Worm (Caenorhabditis elegans) whole organism, midembryonic: Measurements from ENCODE around the gene sos-1.

Experiments
- T22C8.4 ChIP-seq: fragments of 200-800 bp; sonication (Bioruptor generic); IDR thresholded peaks from 2 replicates; pipeline ENCODE4 v1.3.6; 2022; ENCODE audit warnings: missing genetic modification characterization, missing compliant biosample characterization
- cog-1 ChIP-seq: sonication (generic microtip); optimal IDR thresholded peaks from 2 replicates; lab custom pipeline; 2016; ENCODE audit warnings: missing genetic modification characterization, missing compliant biosample characterization
- flt-1 ChIP-seq: fragments of 200-800 bp; sonication (Bioruptor generic); IDR thresholded peaks from 2 replicates; pipeline ENCODE4 v1.3.6; 2022; ENCODE audit warnings: missing genetic modification characterization, missing compliant biosample characterization
- ref-1 ChIP-seq: fragments of 200-800 bp; sonication (Bioruptor generic); conservative IDR thresholded peaks from 2 replicates; pipeline ENCODE4 v1.3.6; 2022; ENCODE audit warnings: missing genetic modification reagents, missing genetic modification characterization, missing compliant biosample characterization
- tab-1 ChIP-seq: fragments of 200-800 bp; sonication (Bioruptor generic); IDR thresholded peaks from 2 replicates; pipeline ENCODE4 v1.3.6; 2022; ENCODE audit warnings: missing genetic modification characterization, missing compliant biosample characterization
- ztf-23 ChIP-seq: fragments of 200-800 bp; sonication (Bioruptor generic); IDR thresholded peaks from 2 replicates; pipeline ENCODE4 v1.3.6; 2022; ENCODE audit warnings: missing genetic modification reagents, missing genetic modification characterization, missing compliant biosample characterization

- TF ChIP-seq ztf-23 (GFP tag; lab: Robert Waterston, UW) (no peak), T22C8.4 (GFP tag; lab: Robert Waterston, UW) (no peak), flt-1 (GFP tag; lab: Robert Waterston, UW) (no peak), cog-1 (tag; lab: Kevin White, UChicago) (no peak), tab-1 (no peak), ref-1 (GFP tag; lab: Robert Waterston, UW) (no peak)
Measured at ce11 chrV:4512733-4513132, 36.4 kb downstream of the sos-1 start, which contains the start of gene T28F12.1.
